Worm (Caenorhabditis elegans) whole organism, young adult: ENCODE measurements around the gene F58A6.5.

Source experiments
- B0035.1 ChIP-seq: sonication (generic microtip); optimal IDR thresholded peaks from 2 replicates; lab custom pipeline; 2016; ENCODE audit warnings: missing genetic modification characterization, mild to moderate bottlenecking, missing compliant biosample characterization, missing genotype, missing genetic modification reagents
- C06A6.2 ChIP-seq: fragments of 200-800 bp; sonication (Bioruptor generic); conservative IDR thresholded peaks from 2 replicates; pipeline ENCODE4 v1.3.6; 2022; ENCODE audit warnings: missing genetic modification characterization, missing compliant biosample characterization
- C17E4.6 ChIP-seq: fragments of 200-800 bp; sonication (Bioruptor generic); IDR thresholded peaks from 2 replicates; pipeline ENCODE4 v1.3.6; 2022; ENCODE audit warnings: missing genetic modification reagents, missing genetic modification characterization, missing compliant biosample characterization
- F22D6.2 ChIP-seq: sonication (generic microtip); optimal IDR thresholded peaks from 2 replicates; lab custom pipeline; 2016; ENCODE audit warnings: mild to moderate bottlenecking, missing genetic modification characterization, missing compliant biosample characterization
- F23B12.7 ChIP-seq: sonication (generic microtip); optimal IDR thresholded peaks from 2 replicates; lab custom pipeline; 2017; ENCODE audit warnings: missing genetic modification characterization, mild to moderate bottlenecking, missing compliant biosample characterization, antibody characterized with exemption, moderate library complexity; ENCODE audit not compliant: insufficient read depth
- F33H1.4 ChIP-seq: fragments of 200-800 bp; sonication (Bioruptor generic); IDR thresholded peaks from 2 replicates; pipeline ENCODE4 v1.3.6; 2022; ENCODE audit warnings: missing genetic modification reagents, missing genetic modification characterization, missing compliant biosample characterization
- T07F8.4 ChIP-seq: sonication (generic microtip); optimal IDR thresholded peaks from 2 replicates; lab custom pipeline; 2016; ENCODE audit warnings: mild to moderate bottlenecking, missing genetic modification characterization, moderate library complexity, missing compliant biosample characterization
- Y56A3A.18 ChIP-seq: fragments of 200-800 bp; sonication (Bioruptor generic); IDR thresholded peaks from 2 replicates; pipeline ENCODE4 v1.3.6; 2022; ENCODE audit warnings: missing genetic modification reagents, missing genetic modification characterization, missing compliant biosample characterization
- Y67H2A.10 ChIP-seq: fragments of 200-800 bp; sonication (Bioruptor generic); conservative IDR thresholded peaks from 2 replicates; pipeline ENCODE4 v1.3.6; 2022; ENCODE audit warnings: missing genetic modification reagents, missing genetic modification characterization, missing compliant biosample characterization
- aptf-3 ChIP-seq: fragments of 200-800 bp; sonication (Bioruptor generic); IDR thresholded peaks from 2 replicates; pipeline ENCODE4 v1.3.6; 2022; ENCODE audit warnings: missing genetic modification characterization, missing compliant biosample characterization
- athp-1 ChIP-seq: sonication (generic microtip); optimal IDR thresholded peaks from 2 replicates; lab custom pipeline; 2017; ENCODE audit warnings: mild to moderate bottlenecking, missing genetic modification characterization, missing compliant biosample characterization
- bed-2 ChIP-seq: fragments of 200-800 bp; sonication (Bioruptor generic); IDR thresholded peaks from 2 replicates; pipeline ENCODE4 v1.3.6; 2022; ENCODE audit warnings: missing genetic modification reagents, missing genetic modification characterization, missing compliant biosample characterization
- ceh-27 ChIP-seq: fragments of 200-800 bp; sonication (Bioruptor generic); optimal IDR thresholded peaks from 2 replicates; lab custom pipeline; 2018; ENCODE audit warnings: mild to moderate bottlenecking, missing genetic modification characterization, moderate library complexity, missing compliant biosample characterization
- die-1 ChIP-seq: sonication (generic microtip); optimal IDR thresholded peaks from 2 replicates; lab custom pipeline; 2016; ENCODE audit warnings: missing genotype, mild to moderate bottlenecking, missing genetic modification characterization, missing compliant biosample characterization
- dpl-1 ChIP-seq: fragments of 150-350 bp; optimal IDR thresholded peaks from 2 replicates; lab custom pipeline; 2014; ENCODE audit warnings: missing biosample characterization, missing genetic modification reagents, missing genetic modification characterization
- egl-44 ChIP-seq: fragments of 200-800 bp; sonication (Bioruptor generic); IDR thresholded peaks from 2 replicates; pipeline ENCODE4 v1.3.6; 2022; ENCODE audit warnings: missing genetic modification reagents, missing genetic modification characterization, missing compliant biosample characterization
- ekl-4 ChIP-seq: fragments of 200-800 bp; sonication (Bioruptor generic); IDR thresholded peaks from 2 replicates; pipeline ENCODE4 v1.3.6; 2022; ENCODE audit warnings: missing genetic modification reagents, missing genetic modification characterization, missing compliant biosample characterization
- fkh-3 ChIP-seq: sonication (generic microtip); optimal IDR thresholded peaks from 2 replicates; lab custom pipeline; 2016; ENCODE audit warnings: mild to moderate bottlenecking, missing genetic modification characterization, missing compliant biosample characterization
- him-1 ChIP-seq: sonication (generic microtip); optimal IDR thresholded peaks from 2 replicates; lab custom pipeline; 2016; ENCODE audit warnings: missing genotype, missing genetic modification reagents, missing genetic modification characterization, missing compliant biosample characterization
- hlh-26 ChIP-seq: fragments of 200-800 bp; sonication (Bioruptor generic); conservative IDR thresholded peaks from 2 replicates; pipeline ENCODE4 v1.3.6; 2022; ENCODE audit warnings: missing genetic modification reagents, missing genetic modification characterization, missing compliant biosample characterization
- hmg-20 ChIP-seq: fragments of 200-800 bp; sonication (Bioruptor generic); IDR thresholded peaks from 2 replicates; pipeline ENCODE4 v1.3.6; 2022; ENCODE audit warnings: missing genetic modification reagents, missing genetic modification characterization, missing compliant biosample characterization
- let-607 ChIP-seq, 2 experiments: fragments of 200-800 bp in 1 of 2; sonication (Bioruptor generic) in 1 of 2; sonication (generic microtip) in 1 of 2; optimal IDR thresholded peaks; 2 replicates each; lab custom pipeline; 2016 to 2018; ENCODE audit warnings: mild to moderate bottlenecking in 2 of 2, missing compliant biosample characterization in 2 of 2, missing genetic modification characterization in 2 of 2, moderate library complexity in 2 of 2, missing genotype in 1 of 2
- lin-35 ChIP-seq, 3 experiments: fragments of 150-350 bp in 2 of 3; sonication (generic microtip) in 1 of 3; optimal IDR thresholded peaks; 2 replicates each; lab custom pipeline; 2014 to 2018; ENCODE audit warnings: missing biosample characterization in 3 of 3, missing genetic modification characterization in 3 of 3, missing genetic modification reagents in 3 of 3
- lir-1 ChIP-seq: fragments of 200-800 bp; sonication (Bioruptor generic); conservative IDR thresholded peaks from 2 replicates; pipeline ENCODE4 v1.3.6; 2022; ENCODE audit warnings: missing genetic modification reagents, missing genetic modification characterization, missing compliant biosample characterization
- madf-10 ChIP-seq: sonication (generic microtip); optimal IDR thresholded peaks from 2 replicates; lab custom pipeline; 2016; ENCODE audit warnings: mild to moderate bottlenecking, missing genetic modification characterization, missing compliant biosample characterization
- madf-6 ChIP-seq: fragments of 200-800 bp; sonication (Bioruptor generic); IDR thresholded peaks from 2 replicates; pipeline ENCODE4 v1.3.6; 2022; ENCODE audit warnings: missing genetic modification reagents, missing genetic modification characterization, missing compliant biosample characterization
- mel-28 ChIP-seq: sonication (generic microtip); optimal IDR thresholded peaks from 2 replicates; lab custom pipeline; 2016; ENCODE audit warnings: borderline replicate concordance, mild to moderate bottlenecking, missing genetic modification characterization, missing compliant biosample characterization
- mxl-1 ChIP-seq: sonication (generic microtip); optimal IDR thresholded peaks from 2 replicates; lab custom pipeline; 2016; ENCODE audit warnings: missing genetic modification characterization, missing compliant biosample characterization
- nfya-1 ChIP-seq: sonication (generic microtip); optimal IDR thresholded peaks from 2 replicates; lab custom pipeline; 2017; ENCODE audit warnings: antibody characterized with exemption, missing compliant biosample characterization, missing genetic modification characterization, borderline replicate concordance; ENCODE audit not compliant: insufficient read depth
- nhr-179 ChIP-seq: sonication (generic microtip); optimal IDR thresholded peaks from 2 replicates; lab custom pipeline; 2016; ENCODE audit warnings: mild to moderate bottlenecking, missing genetic modification characterization, missing compliant biosample characterization
- pbrm-1 ChIP-seq: fragments of 200-800 bp; sonication (Bioruptor generic); IDR thresholded peaks from 2 replicates; pipeline ENCODE4 v1.3.6; 2022; ENCODE audit warnings: missing genetic modification reagents, missing genetic modification characterization, missing compliant biosample characterization
- repo-1 ChIP-seq: sonication (generic microtip); optimal IDR thresholded peaks from 2 replicates; lab custom pipeline; 2017; ENCODE audit warnings: mild to moderate bottlenecking, missing genetic modification characterization, missing compliant biosample characterization
- snpc-1.3 ChIP-seq: sonication (generic microtip); optimal IDR thresholded peaks from 2 replicates; lab custom pipeline; 2017; ENCODE audit warnings: missing genetic modification characterization, mild to moderate bottlenecking, missing compliant biosample characterization, antibody characterized with exemption, moderate library complexity, missing genotype, missing genetic modification reagents; ENCODE audit not compliant: insufficient read depth
- somi-1 ChIP-seq: fragments of 200-800 bp; sonication (Bioruptor generic); optimal IDR thresholded peaks from 2 replicates; lab custom pipeline; 2018; ENCODE audit warnings: mild to moderate bottlenecking, missing genetic modification characterization, missing compliant biosample characterization
- sptf-2 ChIP-seq: fragments of 200-800 bp; sonication (Bioruptor generic); optimal IDR thresholded peaks from 2 replicates; lab custom pipeline; 2018; ENCODE audit warnings: mild to moderate bottlenecking, missing genetic modification characterization, missing compliant biosample characterization
- tbp1 ChIP-seq: fragments of 200-800 bp; sonication (Bioruptor generic); optimal IDR thresholded peaks from 2 replicates; lab custom pipeline; 2018; ENCODE audit warnings: mild to moderate bottlenecking, missing genetic modification characterization, missing compliant biosample characterization
- unc-62 ChIP-seq: fragments of 150-350 bp; optimal IDR thresholded peaks from 2 replicates; lab custom pipeline; 2014; ENCODE audit warnings: missing biosample characterization, missing genetic modification reagents, missing genetic modification characterization
- ztf-18 ChIP-seq: sonication (generic microtip); optimal IDR thresholded peaks from 2 replicates; lab custom pipeline; 2016; ENCODE audit warnings: missing genotype, mild to moderate bottlenecking, missing genetic modification characterization, missing compliant biosample characterization
- ztf-22 ChIP-seq: fragments of 200-800 bp; sonication (Bioruptor generic); optimal IDR thresholded peaks from 2 replicates; lab custom pipeline; 2018; ENCODE audit warnings: mild to moderate bottlenecking, missing genetic modification characterization, moderate library complexity, missing compliant biosample characterization
- ztf-26 ChIP-seq: sonication (generic microtip); optimal IDR thresholded peaks from 2 replicates; lab custom pipeline; 2017; ENCODE audit warnings: missing genetic modification characterization, missing compliant biosample characterization

F58A6.5 gene

ce11 chrII:5172451-5172850 is 24.2 kb upstream of the F58A6.5 start, which contains the start of gene C27D6.1:
Gene C27D6.1, plus strand, starts transcription at chrII:5172751.
- TF ChIP-seq him-1 (tag; lab: Kevin White, UChicago): no peak
- no peak for TF ChIP-seq ztf-18
- no peak for TF ChIP-seq nhr-179 (tag; lab: Kevin White, UChicago)
- TF ChIP-seq C17E4.6 (GFP tag; lab: Robert Waterston, UW): no peak
- TF ChIP-seq hmg-20 (GFP tag; lab: Robert Waterston, UW): no peak
- TF ChIP-seq hlh-26 (GFP tag; lab: Robert Waterston, UW): no peak
- TF ChIP-seq tbp1: no peak
- no peak for TF ChIP-seq mel-28 (tag; lab: Kevin White, UChicago)
- TF ChIP-seq lir-1 (GFP tag; lab: Robert Waterston, UW): no peak
- no peak for TF ChIP-seq aptf-3 (GFP tag; lab: Robert Waterston, UW)
- TF ChIP-seq repo-1 (tag; lab: Kevin White, UChicago): no peak
- TF ChIP-seq F33H1.4 (GFP tag; lab: Robert Waterston, UW): no peak
- TF ChIP-seq snpc-1.3: no peak
- no peak for TF ChIP-seq egl-44 (GFP tag; lab: Robert Waterston, UW)

- TF ChIP-seq B0035.1 (no peak), somi-1 (GFP tag; lab: Kevin White, UChicago) (no peak), T07F8.4 (tag; lab: Kevin White, UChicago) (no peak), madf-10 (tag; lab: Kevin White, UChicago) (no peak), nfya-1 (tag; lab: Kevin White, UChicago) (no peak), snpc-1.3 (no peak), egl-44 (GFP tag; lab: Robert Waterston, UW) (no peak)
- TF ChIP-seq, all 124 proteins: peak for 0
Observed at ce11 chrII:5171610-5172009, 23.4 kb upstream of the F58A6.5 start, which contains the start of gene C27D6.15. Gene C27D6.15, plus strand, starts transcription at chrII:5171910.

ce11 chrII:5170932-5171331 is 22.7 kb upstream of the F58A6.5 start, which contains the start of gene srb-1:
Gene srb-1, minus strand, starts transcription at chrII:5171032.
- no peak for TF ChIP-seq lin-35 (GFP tag; optimal IDR thresholded peaks at IDR 0.05; lab: Kevin White, UChicago)
- no peak for TF ChIP-seq ekl-4 (GFP tag; lab: Robert Waterston, UW)
- no peak for TF ChIP-seq ceh-27 (GFP tag; lab: Kevin White, UChicago)

ce11 chrII:5166738-5167137 is 18.5 kb upstream of the F58A6.5 start, which contains the start of gene srb-3:
Gene srb-3, minus strand, starts transcription at chrII:5166838.
- TF ChIP-seq lir-1 (GFP tag; lab: Robert Waterston, UW) (no peak), athp-1 (tag; lab: Kevin White, UChicago) (no peak), unc-62 (GFP tag; lab: Kevin White, UChicago) (no peak), C06A6.2 (GFP tag; lab: Robert Waterston, UW) (no peak), F23B12.7 (tag; lab: Kevin White, UChicago) (no peak), Y67H2A.10 (GFP tag; lab: Robert Waterston, UW) (no peak), F22D6.2 (tag; lab: Kevin White, UChicago) (no peak), fkh-3 (tag; lab: Kevin White, UChicago) (no peak), madf-6 (no peak), die-1 (no peak), let-607 (tag; optimal IDR thresholded peaks at IDR 0.05; lab: Kevin White, UChicago) (no peak), dpl-1 (no peak), ztf-26 (tag; lab: Kevin White, UChicago) (no peak), bed-2 (GFP tag; lab: Robert Waterston, UW) (no peak), Y56A3A.18 (GFP tag; lab: Robert Waterston, UW) (no peak), pbrm-1 (GFP tag; lab: Robert Waterston, UW) (no peak), mxl-1 (tag; lab: Kevin White, UChicago) (no peak), ztf-22 (GFP tag; lab: Kevin White, UChicago) (no peak), egl-44 (GFP tag; lab: Robert Waterston, UW) (no peak), sptf-2 (GFP tag; lab: Kevin White, UChicago) (no peak)
